Fruit fly (Drosophila melanogaster): Measurements from ENCODE around the gene Fhos.
A peak's percentile ranks its signal among the peaks of the same experiment; 100 is the strongest.

The Fhos gene

DNA sequence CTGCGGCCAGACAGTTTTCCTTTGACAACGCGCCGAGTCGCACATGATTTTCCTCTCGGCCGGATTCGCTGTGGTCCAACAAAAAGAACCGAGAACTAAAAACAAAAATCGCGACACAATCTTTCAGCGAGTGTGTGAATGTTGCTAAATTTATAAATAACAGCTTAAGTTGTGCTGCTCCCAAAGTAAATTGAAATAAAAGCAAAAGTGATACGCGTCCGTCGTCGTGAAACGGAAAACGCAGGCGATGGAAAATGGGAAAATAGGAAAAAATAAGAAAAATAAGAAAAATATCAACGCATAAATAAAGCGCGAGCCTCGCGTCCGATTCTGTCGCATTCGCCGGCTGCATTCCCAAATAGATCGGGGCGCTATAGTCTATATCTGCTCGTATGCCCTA is at the start of gene Fhos:
Fhos (plus strand) TSS at position 28 of the 400 bp plus-strand sequence.
- TF ChIP-seq jim (GFP tag; optimal IDR thresholded peaks at IDR 0.05) (no peak), GATAd (GFP tag; optimal IDR thresholded peaks at IDR 0.05) (no peak), brk (GFP tag; optimal IDR thresholded peaks at IDR 0.05) (no peak), CG9705 (GFP tag; optimal IDR thresholded peaks at IDR 0.05) (no peak), rgr (GFP tag; optimal IDR thresholded peaks at IDR 0.05) (no peak), lola (GFP tag; optimal IDR thresholded peaks at IDR 0.05) (no peak), Mio (GFP tag; optimal IDR thresholded peaks at IDR 0.05) (no peak), Myc (optimal IDR thresholded peaks at IDR 0.05) (no peak), Dif (GFP tag; optimal IDR thresholded peaks at IDR 0.05; ENCODE audit: partially characterized antibody) (no peak)

DNA sequence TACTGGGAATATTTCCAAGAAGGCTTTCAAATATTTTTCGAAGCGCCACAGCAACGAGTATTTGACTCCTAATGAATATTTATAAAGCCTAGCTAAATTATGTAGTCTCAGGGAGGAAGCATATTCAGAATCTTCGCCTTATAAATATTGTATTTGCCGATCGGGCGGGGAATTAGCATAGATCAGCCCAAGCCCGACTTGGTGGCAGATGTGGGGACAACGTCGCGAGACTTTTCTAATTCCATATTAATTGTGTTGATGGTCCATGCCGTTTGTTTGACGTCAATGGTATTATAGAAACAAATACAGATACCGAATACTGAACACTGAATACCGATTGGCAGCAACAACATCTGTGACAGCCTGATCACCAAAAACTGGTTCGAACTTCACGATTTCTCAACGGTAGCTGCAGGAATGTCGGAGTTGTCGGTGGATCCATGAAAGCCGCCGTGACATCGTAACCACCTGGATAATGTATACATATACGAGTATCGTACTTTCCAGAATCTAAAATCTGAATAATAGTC is 49.6 kb upstream of the Fhos start:
- TF ChIP-seq HLH106 (tag; optimal IDR thresholded peaks at IDR 0.05) (no peak), Myc (optimal IDR thresholded peaks at IDR 0.05) (no peak)

dm6 chr3L:8704713-8705412 is 48.6 kb upstream of the Fhos start:
- TF ChIP-seq Mio (GFP tag; optimal IDR thresholded peaks at IDR 0.05): no peak
- no peak for TF ChIP-seq GATAd (GFP tag; optimal IDR thresholded peaks at IDR 0.05)
- peak; percentile 21 for TF ChIP-seq Jra (GFP tag; optimal IDR thresholded peaks at IDR 0.05)
- no peak for TF ChIP-seq CG32264 (GFP tag; optimal IDR thresholded peaks at IDR 0.05)
- TF ChIP-seq Hr83 (GFP tag; optimal IDR thresholded peaks at IDR 0.05; ENCODE audit: poor library complexity, severe bottlenecking): peak; percentile 5
- TF ChIP-seq foxo (GFP tag; optimal IDR thresholded peaks at IDR 0.05): no peak
- TF ChIP-seq N (GFP tag; optimal IDR thresholded peaks at IDR 0.05): no peak
- TF ChIP-seq dsf (GFP tag; optimal IDR thresholded peaks at IDR 0.05; ENCODE audit: borderline replicate concordance): no peak
- no peak for TF ChIP-seq dl (GFP tag; optimal IDR thresholded peaks at IDR 0.05; ENCODE audit: insufficient read depth in 1 of 2, partially characterized antibody in 2 of 2)
- no peak for TF ChIP-seq Hr78 (GFP tag; optimal IDR thresholded peaks at IDR 0.05)
- no peak for TF ChIP-seq jim (GFP tag; optimal IDR thresholded peaks at IDR 0.05)
- no peak for TF ChIP-seq sv (GFP tag; optimal IDR thresholded peaks at IDR 0.05)
- TF ChIP-seq woc (GFP tag; optimal IDR thresholded peaks at IDR 0.05): no peak
- no peak for TF ChIP-seq Sp1 (GFP tag; optimal IDR thresholded peaks at IDR 0.05)
- no peak for TF ChIP-seq lola (GFP tag; optimal IDR thresholded peaks at IDR 0.05)
- TF ChIP-seq HLH106 (tag; optimal IDR thresholded peaks at IDR 0.05): no peak
- TF ChIP-seq Hnf4 (GFP tag; optimal IDR thresholded peaks at IDR 0.05): peak; percentile 24
- no peak for TF ChIP-seq fru (GFP tag; optimal IDR thresholded peaks at IDR 0.05)
- TF ChIP-seq pan (optimal IDR thresholded peaks at IDR 0.05): no peak
- no peak for TF ChIP-seq Dfd (GFP tag; optimal IDR thresholded peaks at IDR 0.05)
- no peak for TF ChIP-seq ey (GFP tag; optimal IDR thresholded peaks at IDR 0.05)
- TF ChIP-seq Rel (GFP tag; optimal IDR thresholded peaks at IDR 0.05): no peak
- peak; percentile 63 for TF ChIP-seq Rel (tag; optimal IDR thresholded peaks at IDR 0.05)
- no peak for TF ChIP-seq dmrt93B (GFP tag; optimal IDR thresholded peaks at IDR 0.05)
- no peak for TF ChIP-seq brk (GFP tag; optimal IDR thresholded peaks at IDR 0.05)
- no peak for TF ChIP-seq usp (GFP tag; optimal IDR thresholded peaks at IDR 0.05)
- peak; percentile 89 for TF ChIP-seq h (GFP tag; optimal IDR thresholded peaks at IDR 0.05)
- no peak for TF ChIP-seq tai (GFP tag; optimal IDR thresholded peaks at IDR 0.05)
- TF ChIP-seq CrebA (GFP tag; optimal IDR thresholded peaks at IDR 0.05; ENCODE audit: borderline replicate concordance): peak; percentile 53
- no peak for TF ChIP-seq psq (GFP tag; optimal IDR thresholded peaks at IDR 0.05)
- TF ChIP-seq OdsH (GFP tag; optimal IDR thresholded peaks at IDR 0.05): no peak
- no peak for TF ChIP-seq CG9705 (GFP tag; optimal IDR thresholded peaks at IDR 0.05)
- TF ChIP-seq Dif (GFP tag; optimal IDR thresholded peaks at IDR 0.05; ENCODE audit: partially characterized antibody): peak; percentile 11
- TF ChIP-seq rgr (GFP tag; optimal IDR thresholded peaks at IDR 0.05): peak; percentile 3
- TF ChIP-seq br (GFP tag; optimal IDR thresholded peaks at IDR 0.05): peak; percentile 5
- no peak for TF ChIP-seq Vsx2 (GFP tag; optimal IDR thresholded peaks at IDR 0.05; ENCODE audit: partially characterized antibody)

Data from whole organism, wandering third instar larva.